Fruit fly (Drosophila melanogaster) whole organism, embryonic: ENCODE results near the gene CG14431.

Experiments used
- BEAF-32 ChIP-seq: fragments of 200-800 bp; sonication (Bioruptor generic); optimal IDR thresholded peaks from 3 replicates; lab custom pipeline; 2017; ENCODE audit warnings: missing biosample characterization, missing genetic modification characterization, mild to moderate bottlenecking, moderate library complexity, missing genetic modification reagents
- CG10209 ChIP-seq: fragments of 200-800 bp; sonication (Bioruptor generic); optimal IDR thresholded peaks from 3 replicates; lab custom pipeline; 2017; ENCODE audit warnings: missing biosample characterization, mild to moderate bottlenecking, missing genetic modification characterization, missing genetic modification reagents
- CG11696 ChIP-seq: fragments of 200-800 bp; sonication (Bioruptor generic); IDR thresholded peaks from 2 replicates; pipeline ENCODE4 v1.3.6; 2022; ENCODE audit warnings: missing biosample characterization, missing genetic modification characterization
- CG15601 ChIP-seq: fragments of 200-800 bp; sonication (Bioruptor generic); optimal IDR thresholded peaks from 3 replicates; lab custom pipeline; 2019; ENCODE audit warnings: missing biosample characterization, mild to moderate bottlenecking, missing genetic modification characterization, moderate library complexity
- CG16779 ChIP-seq: fragments of 200-800 bp; sonication (Bioruptor generic); IDR thresholded peaks from 2 replicates; pipeline ENCODE4 v1.3.6; 2022; ENCODE audit warnings: missing biosample characterization, missing genetic modification characterization
- CG18619 ChIP-seq: fragments of 200-800 bp; sonication (Bioruptor generic); optimal IDR thresholded peaks from 3 replicates; lab custom pipeline; 2017; ENCODE audit warnings: missing biosample characterization, mild to moderate bottlenecking, missing genetic modification characterization
- CG18764 ChIP-seq: fragments of 200-800 bp; sonication (Bioruptor generic); optimal IDR thresholded peaks from 3 replicates; lab custom pipeline; 2016; ENCODE audit warnings: missing biosample characterization, missing genetic modification characterization
- CG3163 ChIP-seq: fragments of 200-800 bp; sonication (Bioruptor generic); optimal IDR thresholded peaks from 3 replicates; lab custom pipeline; 2016; ENCODE audit warnings: missing biosample characterization, missing genetic modification characterization
- CG5953 ChIP-seq: fragments of 200-800 bp; sonication (Bioruptor generic); IDR thresholded peaks from 2 replicates; pipeline ENCODE4 v1.3.6; 2022; ENCODE audit warnings: missing biosample characterization, missing genetic modification characterization
- CG6175 ChIP-seq: fragments of 200-800 bp; sonication (Bioruptor generic); IDR thresholded peaks from 3 replicates; pipeline ENCODE4 v1.3.6; 2022; ENCODE audit warnings: missing biosample characterization, missing genetic modification characterization
- CG6654 ChIP-seq: fragments of 200-800 bp; sonication (Bioruptor generic); optimal IDR thresholded peaks from 2 replicates; lab custom pipeline; 2017; ENCODE audit warnings: missing biosample characterization, mild to moderate bottlenecking, missing genetic modification characterization
- CG7786 ChIP-seq: fragments of 200-800 bp; sonication (Bioruptor generic); optimal IDR thresholded peaks from 2 replicates; lab custom pipeline; 2016; ENCODE audit warnings: missing biosample characterization, missing genetic modification characterization
- CG7839 ChIP-seq: fragments of 200-800 bp; sonication (Bioruptor generic); optimal IDR thresholded peaks from 3 replicates; lab custom pipeline; 2018; ENCODE audit warnings: missing biosample characterization, mild to moderate bottlenecking, missing genetic modification characterization, moderate library complexity
- CG9437 ChIP-seq: fragments of 200-800 bp; sonication (Bioruptor generic); optimal IDR thresholded peaks from 2 replicates; lab custom pipeline; 2018; ENCODE audit warnings: missing biosample characterization, mild to moderate bottlenecking, missing genetic modification characterization
- Chrac-16 ChIP-seq: fragments of 200-800 bp; sonication (Bioruptor generic); optimal IDR thresholded peaks from 3 replicates; lab custom pipeline; 2016; ENCODE audit warnings: missing biosample characterization, missing genetic modification characterization
- D19B ChIP-seq: fragments of 200-800 bp; sonication (Bioruptor generic); optimal IDR thresholded peaks from 2 replicates; lab custom pipeline; 2017; ENCODE audit warnings: missing biosample characterization, mild to moderate bottlenecking, missing genetic modification characterization
- Dfd ChIP-seq, 2 experiments: fragments of >200 bp; optimal IDR thresholded peaks; 2 replicates each; lab custom pipeline; 2017; ENCODE audit warnings: missing biosample characterization in 2 of 2, missing genetic modification characterization in 2 of 2
- Ets65A ChIP-seq: fragments of 200-800 bp; sonication (Bioruptor generic); peaks from one replicate; lab custom pipeline; 2016; ENCODE audit warnings: missing biosample characterization, missing genetic modification characterization
- Fer1 ChIP-seq: fragments of 200-800 bp; sonication (Bioruptor generic); optimal IDR thresholded peaks from 2 replicates; lab custom pipeline; 2017; ENCODE audit warnings: missing biosample characterization, mild to moderate bottlenecking, missing genetic modification characterization
- HLH4C ChIP-seq: fragments of 200-800 bp; sonication (Bioruptor generic); IDR thresholded peaks from 3 replicates; pipeline ENCODE4 v1.3.6; 2022; ENCODE audit warnings: missing biosample characterization, missing genetic modification characterization; ENCODE audit not compliant: partially characterized antibody
- Hey ChIP-seq: fragments of 200-800 bp; sonication (Bioruptor generic); optimal IDR thresholded peaks from 3 replicates; lab custom pipeline; 2018; ENCODE audit warnings: missing biosample characterization, mild to moderate bottlenecking, missing genetic modification characterization
- Lhr ChIP-seq: fragments of 200-800 bp; sonication (Bioruptor generic); optimal IDR thresholded peaks from 3 replicates; lab custom pipeline; 2017; ENCODE audit warnings: mild to moderate bottlenecking, missing biosample characterization, missing genetic modification reagents, missing genetic modification characterization
- Max ChIP-seq: fragments of 200-800 bp; sonication (Bioruptor generic); optimal IDR thresholded peaks from 2 replicates; lab custom pipeline; 2016; ENCODE audit warnings: missing biosample characterization, mild to moderate bottlenecking, missing genetic modification characterization
- Med ChIP-seq: fragments of 200-800 bp; sonication (Bioruptor generic); peaks from one replicate; lab custom pipeline; 2016; ENCODE audit warnings: missing biosample characterization, missing genetic modification characterization, mild to moderate bottlenecking, inconsistent platforms, moderate library complexity
- Meics ChIP-seq: fragments of 200-800 bp; sonication (Bioruptor generic); optimal IDR thresholded peaks from 2 replicates; lab custom pipeline; 2017; ENCODE audit warnings: missing biosample characterization, mild to moderate bottlenecking, missing genetic modification characterization
- Mrtf ChIP-seq: fragments of 200-800 bp; sonication (Bioruptor generic); IDR thresholded peaks from 3 replicates; pipeline ENCODE4 v1.3.6; 2022; ENCODE audit warnings: missing biosample characterization, missing genetic modification characterization
- Optix ChIP-seq: fragments of 200-800 bp; sonication (Bioruptor generic); IDR thresholded peaks from 3 replicates; pipeline ENCODE4 v1.3.6; 2022; ENCODE audit warnings: missing biosample characterization, missing genetic modification characterization
- Sin3A ChIP-seq: fragments of >200 bp; optimal IDR thresholded peaks from 2 replicates; lab custom pipeline; 2018
- Taf1 ChIP-seq: fragments of 200-800 bp; sonication (Bioruptor generic); IDR thresholded peaks from 2 replicates; pipeline ENCODE4 v1.3.6; 2022; ENCODE audit warnings: missing biosample characterization, missing genetic modification characterization
- cg ChIP-seq: fragments of 200-800 bp; sonication (Bioruptor generic); optimal IDR thresholded peaks from 3 replicates; lab custom pipeline; 2019; ENCODE audit warnings: missing biosample characterization, mild to moderate bottlenecking, missing genetic modification characterization, moderate library complexity
- chif ChIP-seq, 2 experiments: fragments of 200-800 bp; sonication (Bioruptor generic); optimal IDR thresholded peaks; 3 replicates each; lab custom pipeline; 2016; ENCODE audit warnings: missing biosample characterization in 2 of 2, missing genetic modification characterization in 2 of 2
- chinmo ChIP-seq: fragments of 200-800 bp; sonication (Bioruptor generic); IDR thresholded peaks from 4 replicates; pipeline ENCODE4 v1.3.6; 2022; ENCODE audit warnings: missing biosample characterization, missing genetic modification characterization; ENCODE audit not compliant: partially characterized antibody
- cwo ChIP-seq: fragments of 200-800 bp; sonication (Bioruptor generic); optimal IDR thresholded peaks from 3 replicates; lab custom pipeline; 2017; ENCODE audit warnings: missing biosample characterization, missing genetic modification characterization, mild to moderate bottlenecking, moderate library complexity, missing genetic modification reagents
- dmrt11E ChIP-seq: fragments of 200-800 bp; sonication (Bioruptor generic); optimal IDR thresholded peaks from 3 replicates; lab custom pipeline; 2018; ENCODE audit warnings: missing biosample characterization, mild to moderate bottlenecking, missing genetic modification characterization, moderate library complexity
- en ChIP-seq: fragments of 200-800 bp; sonication (Bioruptor generic); optimal IDR thresholded peaks from 2 replicates; lab custom pipeline; 2016; ENCODE audit warnings: missing biosample characterization, missing genetic modification characterization
- fu2 ChIP-seq: fragments of 200-800 bp; sonication (Bioruptor generic); optimal IDR thresholded peaks from 2 replicates; lab custom pipeline; 2016; ENCODE audit warnings: missing biosample characterization, missing genetic modification characterization
- h ChIP-seq: fragments of >200 bp; optimal IDR thresholded peaks from 2 replicates; lab custom pipeline; 2017
- hth ChIP-seq: fragments of >200 bp; optimal IDR thresholded peaks from 2 replicates; lab custom pipeline; 2017; ENCODE audit warnings: inconsistent platforms
- jigr1 ChIP-seq: fragments of 200-800 bp; sonication (Bioruptor generic); IDR thresholded peaks from 3 replicates; pipeline ENCODE4 v1.3.6; 2022; ENCODE audit warnings: missing biosample characterization, missing genetic modification characterization
- nerfin-1 ChIP-seq: fragments of 200-800 bp; sonication (Bioruptor generic); optimal IDR thresholded peaks from 3 replicates; lab custom pipeline; 2019; ENCODE audit warnings: missing biosample characterization, mild to moderate bottlenecking, missing genetic modification characterization, moderate library complexity
- pho ChIP-seq: fragments of 200-800 bp; sonication (Bioruptor generic); optimal IDR thresholded peaks from 2 replicates; lab custom pipeline; 2016; ENCODE audit warnings: missing biosample characterization, missing genetic modification characterization
- sens-2 ChIP-seq: fragments of 200-800 bp; sonication (Bioruptor generic); IDR thresholded peaks from 2 replicates; pipeline ENCODE4 v1.3.6; 2022; ENCODE audit warnings: missing biosample characterization, missing genetic modification characterization
- seq ChIP-seq: fragments of 200-800 bp; sonication (Bioruptor generic); IDR thresholded peaks from 2 replicates; pipeline ENCODE4 v1.3.6; 2022; ENCODE audit warnings: missing biosample characterization, missing genetic modification characterization
- sisA ChIP-seq: fragments of 200-800 bp; sonication (Bioruptor generic); IDR thresholded peaks from 2 replicates; pipeline ENCODE4 v1.3.6; 2022; ENCODE audit warnings: missing biosample characterization, missing genetic modification characterization
- tin ChIP-seq: fragments of 200-800 bp; sonication (Bioruptor generic); optimal IDR thresholded peaks from 3 replicates; lab custom pipeline; 2016; ENCODE audit warnings: missing biosample characterization, missing genetic modification characterization
- twi ChIP-seq: fragments of 200-800 bp; optimal IDR thresholded peaks from 2 replicates; lab custom pipeline; 2019; ENCODE audit warnings: missing biosample characterization, mild to moderate bottlenecking, missing genetic modification characterization, moderate library complexity
- unc-4 ChIP-seq: fragments of 200-800 bp; sonication (Bioruptor generic); IDR thresholded peaks from 2 replicates; pipeline ENCODE4 v1.3.6; 2022; ENCODE audit warnings: missing biosample characterization, missing genetic modification characterization; ENCODE audit not compliant: partially characterized antibody

CG14431 gene

dm6 chrX:6867175-6868023, 40.7 kb upstream of the CG14431 start, which contains the start of gene CG14434 (continued):
- TF ChIP-seq Lhr (GFP tag; lab: Kevin White, UChicago) (peak; percentile 39), CG11696 (GFP tag; lab: Robert Waterston, UW) (no peak), fu2 (GFP tag; lab: Kevin White, UChicago) (peak; percentile 12), unc-4 (GFP tag; lab: Robert Waterston, UW) (no peak), Taf1 (GFP tag; lab: Robert Waterston, UW) (no peak), Chrac-16 (peak; percentile 65), sisA (GFP tag; lab: Robert Waterston, UW) (peak; percentile 58; the same call in 1 of the 2 replicates), pho (GFP tag; lab: Kevin White, UChicago) (peak; percentile 44), Sin3A (lab: Kevin White, UChicago) (no peak), CG15601 (tag; lab: Kevin White, UChicago) (peak; percentile 76), CG5953 (GFP tag; lab: Robert Waterston, UW) (0 out of 2 replicates have a peak, but pooled peaks have one; percentile 9), Dfd (GFP tag; optimal IDR thresholded peaks at IDR 0.05; lab: Kevin White, UChicago) (no peak), CG7839 (tag; lab: Kevin White, UChicago) (peak; percentile 89), dmrt11E (peak; percentile 87), chif (GFP tag; optimal IDR thresholded peaks at IDR 0.05; lab: Kevin White, UChicago) (peak; percentile 19 to 75), Meics (peak; percentile 88)
- TF ChIP-seq, all 482 proteins: peak for 299

- TF ChIP-seq CG6654 (GFP tag; lab: Kevin White, UChicago) = peak; percentile 6
- TF ChIP-seq Mrtf = 0 out of 3 replicates have a peak, but pooled peaks have one; percentile 21
- TF ChIP-seq en (GFP tag; lab: Kevin White, UChicago) = no peak
- peak; percentile 57 for TF ChIP-seq nerfin-1 (tag; lab: Kevin White, UChicago)
- TF ChIP-seq Max (GFP tag; lab: Kevin White, UChicago) = no peak
- no peak for TF ChIP-seq BEAF-32 (GFP tag; lab: Kevin White, UChicago)
- 0 out of 2 replicates have a peak, but pooled peaks have one; percentile 50 for TF ChIP-seq CG11696 (GFP tag; lab: Robert Waterston, UW)
- TF ChIP-seq Optix (GFP tag; lab: Robert Waterston, UW) = 0 out of 3 replicates have a peak, but pooled peaks have one; percentile 43
- TF ChIP-seq Hey (tag; lab: Kevin White, UChicago) = no peak
- peak; percentile 18 for TF ChIP-seq h (lab: Kevin White, UChicago)
- no peak for TF ChIP-seq D19B (GFP tag; lab: Kevin White, UChicago)
- TF ChIP-seq cg (GFP tag; lab: Kevin White, UChicago) = peak; percentile 89
- TF ChIP-seq CG6175 (GFP tag; lab: Robert Waterston, UW) = no peak
- no peak for TF ChIP-seq CG7786 (GFP tag; lab: Kevin White, UChicago)
- TF ChIP-seq CG15601 (tag; lab: Kevin White, UChicago) = no peak
- peak; percentile 55 for TF ChIP-seq Med (GFP tag; lab: Kevin White, UChicago)
- no peak for TF ChIP-seq CG18619
- peak; percentile 88 for TF ChIP-seq Ets65A (GFP tag; lab: Kevin White, UChicago)
- TF ChIP-seq chinmo (GFP tag; lab: Robert Waterston, UW) = peak; percentile 98
- no peak for TF ChIP-seq hth (lab: Kevin White, UChicago)
- TF ChIP-seq CG10209 = no peak
- TF ChIP-seq tin (GFP tag; lab: Kevin White, UChicago) = no peak
- TF ChIP-seq CG3163 = peak; percentile 33
- TF ChIP-seq twi (tag; lab: Kevin White, UChicago) = no peak
- no peak for TF ChIP-seq jigr1 (GFP tag; lab: Robert Waterston, UW)
- TF ChIP-seq cwo = no peak
- no peak; the same call in 2 of the 3 replicates for TF ChIP-seq HLH4C (GFP tag; lab: Robert Waterston, UW)
- TF ChIP-seq CG9437 (GFP tag; lab: Kevin White, UChicago) = no peak
- peak; percentile 40; the same call in 1 of the 2 replicates for TF ChIP-seq sens-2 (GFP tag; lab: Robert Waterston, UW)
- TF ChIP-seq seq = peak; percentile 6; the same call in 1 of the 2 replicates
- TF ChIP-seq CG16779 = no peak
- no peak for TF ChIP-seq Fer1 (GFP tag; lab: Kevin White, UChicago)
- TF ChIP-seq CG18764 (GFP tag; lab: Kevin White, UChicago) = no peak
These were observed 40.0 kb upstream of the CG14431 start for dm6 chrX:6868024-6868628.
